Fruit fly (Drosophila melanogaster) whole organism, adult: ENCODE measurements around the gene CG34428.

ENCODE experiments used
- CG11617 ChIP-seq: fragments of 200-800 bp; sonication (Bioruptor generic); optimal IDR thresholded peaks from 2 replicates; lab custom pipeline; 2017; ENCODE audit warnings: mild to moderate bottlenecking, missing biosample characterization, missing genetic modification reagents, missing genetic modification characterization
- CG7045 ChIP-seq: fragments of 200-800 bp; sonication (Bioruptor generic); optimal IDR thresholded peaks from 2 replicates; lab custom pipeline; 2017; ENCODE audit warnings: missing biosample characterization, mild to moderate bottlenecking, missing genetic modification characterization
- Clk ChIP-seq: fragments of 200-800 bp; sonication (Bioruptor generic); optimal IDR thresholded peaks from 2 replicates; lab custom pipeline; 2017; ENCODE audit warnings: missing biosample characterization, missing genetic modification characterization

DNA sequence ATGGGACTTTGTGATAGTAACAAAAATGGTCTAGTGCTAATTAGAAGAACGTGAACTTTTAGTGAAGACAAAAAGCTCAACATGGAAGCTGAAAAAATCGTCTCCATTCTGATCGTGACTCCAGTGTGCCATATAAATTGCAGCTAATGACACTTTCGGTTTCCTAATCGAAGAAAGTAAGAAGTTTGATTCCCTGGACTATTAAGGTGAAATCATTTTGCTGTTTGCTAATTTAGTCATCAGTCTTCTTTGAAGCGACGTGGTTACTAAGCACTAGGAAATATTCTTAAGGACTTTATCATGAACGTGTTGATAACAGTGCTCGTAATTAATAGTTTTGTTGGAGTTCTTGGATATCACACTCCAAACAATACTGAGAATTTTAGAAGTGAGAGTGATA, 1.2 kb downstream of the CG34428 start, which contains the start of gene CG34429:
- no peak for TF ChIP-seq CG7045 (GFP tag; lab: Kevin White, UChicago)
- no peak for TF ChIP-seq CG11617 (GFP tag; lab: Kevin White, UChicago)
- TF ChIP-seq Clk (GFP tag; lab: Kevin White, UChicago) = no peak
